Worm (Caenorhabditis elegans): ENCODE measurements around the gene C01G6.2.

ce11 chrII:9301065-9301464, 34.2 kb downstream of the C01G6.2 start:
- TF ChIP-seq ceh-82 (tag; optimal IDR thresholded peaks at IDR 0.05) (no peak), mdl-1 (tag; optimal IDR thresholded peaks at IDR 0.05) (no peak), snpc-4 (tag; optimal IDR thresholded peaks at IDR 0.05) (no peak), ceh-16 (tag; optimal IDR thresholded peaks at IDR 0.05) (no peak), zag-1 (tag; optimal IDR thresholded peaks at IDR 0.05) (no peak), unc-55 (GFP tag; optimal IDR thresholded peaks at IDR 0.05) (no peak), ztf-11 (tag; optimal IDR thresholded peaks at IDR 0.05) (no peak), ztf-4 (tag; optimal IDR thresholded peaks at IDR 0.05) (no peak), lsy-2 (tag; optimal IDR thresholded peaks at IDR 0.05) (no peak)
